Fruit fly (Drosophila melanogaster) ovary, adult (tissue): Measurements from ENCODE around the gene CG7384.

Experiments used
- CG17801 ChIP-seq: fragments of 200-800 bp; optimal IDR thresholded peaks from 2 replicates; lab custom pipeline; 2019; ENCODE audit warnings: missing biosample characterization, mild to moderate bottlenecking, missing genetic modification characterization, moderate library complexity; ENCODE audit not compliant: partially characterized antibody

CG7384 gene

dm6 chr2L:10510088-10510487 lies at the start of gene CG7384:
TSS of gene CG7384 (minus strand) at chr2L:10510453.
- no peak for TF ChIP-seq CG17801 (GFP tag; lab: Kevin White, UChicago)

dm6 chr2L:10555269-10555668 lies 45.0 kb upstream of the CG7384 start:
- no peak for TF ChIP-seq CG17801 (GFP tag; lab: Kevin White, UChicago)

dm6 chr2L:10554676-10555075 lies 44.4 kb upstream of the CG7384 start:
- no peak for TF ChIP-seq CG17801 (GFP tag; lab: Kevin White, UChicago)

- TF ChIP-seq CG17801 (GFP tag; lab: Kevin White, UChicago): no peak
Observed at dm6 chr2L:10553692-10554091, 43.4 kb upstream of the CG7384 start.

dm6 chr2L:10552807-10553206 lies 42.6 kb upstream of the CG7384 start:
- TF ChIP-seq CG17801 (GFP tag; lab: Kevin White, UChicago): no peak

dm6 chr2L:10548814-10549423 lies 38.7 kb upstream of the CG7384 start:
- no peak for TF ChIP-seq CG17801 (GFP tag; lab: Kevin White, UChicago)

dm6 chr2L:10544421-10545120 lies 34.3 kb upstream of the CG7384 start, which contains the start of gene Trim9:
TSS of gene Trim9 (plus strand) at chr2L:10544883.
- no peak for TF ChIP-seq CG17801 (GFP tag; lab: Kevin White, UChicago)

- TF ChIP-seq CG17801 (GFP tag; lab: Kevin White, UChicago): no peak
Observed at dm6 chr2L:10543992-10544391, 33.7 kb upstream of the CG7384 start.

- TF ChIP-seq CG17801 (GFP tag; lab: Kevin White, UChicago): no peak
Observed at dm6 chr2L:10543048-10543752, 32.9 kb upstream of the CG7384 start.

- TF ChIP-seq CG17801 (GFP tag; lab: Kevin White, UChicago): no peak
Observed at dm6 chr2L:10539360-10539759, 29.1 kb upstream of the CG7384 start.

dm6 chr2L:10534022-10534421 lies 23.8 kb upstream of the CG7384 start, which contains the start of gene CG18302:
TSS of gene CG18302 (plus strand) at chr2L:10534322.
- no peak for TF ChIP-seq CG17801 (GFP tag; lab: Kevin White, UChicago)

dm6 chr2L:10531521-10531920 lies 21.3 kb upstream of the CG7384 start, which contains the start of gene CG18301:
TSS of gene CG18301 (plus strand) at chr2L:10531821.
- no peak for TF ChIP-seq CG17801 (GFP tag; lab: Kevin White, UChicago)

- TF ChIP-seq CG17801 (GFP tag; lab: Kevin White, UChicago): no peak
Observed at dm6 chr2L:10530089-10530488, 19.8 kb upstream of the CG7384 start.

dm6 chr2L:10528984-10529383 lies 18.7 kb upstream of the CG7384 start:
- TF ChIP-seq CG17801 (GFP tag; lab: Kevin White, UChicago): no peak

dm6 chr2L:10526953-10527584 lies 16.8 kb upstream of the CG7384 start, which contains the start of gene Lip4:
TSS of gene Lip4 (plus strand) at chr2L:10527572.
- peak; percentile 86 for TF ChIP-seq CG17801 (GFP tag; lab: Kevin White, UChicago)
